Worm (Caenorhabditis elegans) whole organism, L4 larva: ENCODE measurements around the gene F09E5.11.

Source experiments
- F10B5.3 ChIP-seq: sonication (generic microtip); optimal IDR thresholded peaks from 2 replicates; lab custom pipeline; 2016; ENCODE audit warnings: mild to moderate bottlenecking, missing genetic modification characterization, missing compliant biosample characterization
- F37D6.2 ChIP-seq: sonication (generic microtip); optimal IDR thresholded peaks from 2 replicates; lab custom pipeline; 2016; ENCODE audit warnings: mild to moderate bottlenecking, missing genetic modification characterization, missing compliant biosample characterization
- T20F7.1 ChIP-seq: fragments of 200-800 bp; sonication (Bioruptor generic); optimal IDR thresholded peaks from 2 replicates; lab custom pipeline; 2018; ENCODE audit warnings: mild to moderate bottlenecking, missing genetic modification characterization, missing compliant biosample characterization
- T26A8.4 ChIP-seq: fragments of 200-800 bp; sonication (Bioruptor generic); IDR thresholded peaks from 2 replicates; pipeline ENCODE4 v1.3.6; 2022; ENCODE audit warnings: missing genetic modification characterization, missing compliant biosample characterization
- Y5F2A.4 ChIP-seq: fragments of 200-800 bp; sonication (Bioruptor generic); optimal IDR thresholded peaks from 2 replicates; lab custom pipeline; 2018; ENCODE audit warnings: mild to moderate bottlenecking, missing genetic modification characterization, missing compliant biosample characterization
- ZK337.2 ChIP-seq: fragments of 200-800 bp; sonication (Bioruptor generic); IDR thresholded peaks from 2 replicates; pipeline ENCODE4 v1.3.6; 2022; ENCODE audit warnings: missing genetic modification reagents, missing genetic modification characterization, missing compliant biosample characterization
- aha-1 ChIP-seq: fragments of 150-350 bp; peaks from one replicate; lab custom pipeline; 2014; ENCODE audit warnings: missing biosample characterization, missing genetic modification characterization
- aly-2 ChIP-seq: sonication (generic microtip); optimal IDR thresholded peaks from 2 replicates; lab custom pipeline; 2018; ENCODE audit warnings: missing biosample characterization, missing genetic modification characterization
- ama-1 ChIP-seq: fragments of 150-350 bp; optimal IDR thresholded peaks from 2 replicates; lab custom pipeline; 2014; ENCODE audit warnings: inconsistent platforms, mixed read lengths
- arid-1 ChIP-seq: fragments of 200-800 bp; sonication (Bioruptor generic); conservative IDR thresholded peaks from 2 replicates; pipeline ENCODE4 v1.3.6; 2022; ENCODE audit warnings: missing genetic modification reagents, missing genetic modification characterization, missing compliant biosample characterization
- ceh-20 ChIP-seq: fragments of 200-800 bp; sonication (Bioruptor generic); IDR thresholded peaks from 2 replicates; pipeline ENCODE4 v1.3.6; 2022; ENCODE audit warnings: missing genetic modification reagents, missing genetic modification characterization, missing compliant biosample characterization
- ceh-44 ChIP-seq: fragments of 200-800 bp; sonication (Bioruptor generic); IDR thresholded peaks from 2 replicates; pipeline ENCODE4 v1.3.6; 2022; ENCODE audit warnings: missing genetic modification reagents, missing genetic modification characterization, missing compliant biosample characterization
- dmd-6 ChIP-seq: fragments of 200-800 bp; sonication (Bioruptor generic); IDR thresholded peaks from 2 replicates; pipeline ENCODE4 v1.3.6; 2022; ENCODE audit warnings: missing genetic modification reagents, missing genetic modification characterization, missing compliant biosample characterization
- dmd-8 ChIP-seq: fragments of 200-800 bp; sonication (Bioruptor generic); IDR thresholded peaks from 2 replicates; pipeline ENCODE4 v1.3.6; 2022; ENCODE audit warnings: missing genetic modification characterization, missing compliant biosample characterization
- duxl-1 ChIP-seq: sonication (generic microtip); optimal IDR thresholded peaks from 2 replicates; lab custom pipeline; 2016; ENCODE audit warnings: mild to moderate bottlenecking, missing genetic modification characterization, moderate library complexity, missing compliant biosample characterization; ENCODE audit not compliant: poor library complexity
- fkh-10 ChIP-seq: fragments of 150-350 bp; optimal IDR thresholded peaks from 2 replicates; lab custom pipeline; 2014; ENCODE audit warnings: missing biosample characterization, missing genetic modification reagents, missing genetic modification characterization
- hlh-30 ChIP-seq: sonication (generic microtip); optimal IDR thresholded peaks from 2 replicates; lab custom pipeline; 2017; ENCODE audit warnings: antibody characterized with exemption, mild to moderate bottlenecking, missing genetic modification characterization, missing compliant biosample characterization; ENCODE audit not compliant: insufficient read depth
- hmg-1.1 ChIP-seq: fragments of 200-800 bp; sonication (Bioruptor generic); IDR thresholded peaks from 2 replicates; pipeline ENCODE4 v1.3.6; 2022; ENCODE audit warnings: missing genetic modification reagents, missing genetic modification characterization, missing compliant biosample characterization
- lim-7 ChIP-seq: fragments of 200-800 bp; sonication (Bioruptor generic); IDR thresholded peaks from 2 replicates; pipeline ENCODE4 v1.3.6; 2022; ENCODE audit warnings: missing genetic modification characterization, missing compliant biosample characterization
- lin-15B ChIP-seq: fragments of 150-350 bp; sonication (generic microtip); optimal IDR thresholded peaks from 3 replicates; lab custom pipeline; 2014; ENCODE audit warnings: missing biosample characterization, missing genetic modification characterization
- lin-39 ChIP-seq: fragments of 150-350 bp; optimal IDR thresholded peaks from 2 replicates; lab custom pipeline; 2014; ENCODE audit warnings: missing biosample characterization, missing genetic modification reagents, missing genetic modification characterization
- mxl-2 ChIP-seq: fragments of 200-800 bp; sonication (Bioruptor generic); conservative IDR thresholded peaks from 2 replicates; pipeline ENCODE4 v1.3.6; 2022; ENCODE audit warnings: missing genetic modification reagents, missing genetic modification characterization, missing compliant biosample characterization
- nhr-10 ChIP-seq: fragments of 150-350 bp; optimal IDR thresholded peaks from 2 replicates; lab custom pipeline; 2014; ENCODE audit warnings: missing biosample characterization, missing genetic modification characterization
- nhr-102 ChIP-seq: sonication (generic microtip); optimal IDR thresholded peaks from 2 replicates; lab custom pipeline; 2016; ENCODE audit warnings: mild to moderate bottlenecking, missing genetic modification characterization, moderate library complexity, missing compliant biosample characterization
- nhr-11 ChIP-seq: fragments of 150-350 bp; optimal IDR thresholded peaks from 2 replicates; lab custom pipeline; 2014; ENCODE audit warnings: missing biosample characterization, missing genetic modification characterization
- nhr-237 ChIP-seq: sonication (generic microtip); optimal IDR thresholded peaks from 2 replicates; lab custom pipeline; 2017; ENCODE audit warnings: missing biosample characterization, missing genetic modification characterization
- nhr-42 ChIP-seq: fragments of 200-800 bp; sonication (Bioruptor generic); IDR thresholded peaks from 2 replicates; pipeline ENCODE4 v1.3.6; 2022; ENCODE audit warnings: missing genetic modification characterization, missing compliant biosample characterization
- nhr-77 ChIP-seq: fragments of 150-350 bp; optimal IDR thresholded peaks from 2 replicates; lab custom pipeline; 2014; ENCODE audit warnings: missing biosample characterization, missing genetic modification characterization
- php-3 ChIP-seq: fragments of 200-800 bp; sonication (Bioruptor generic); IDR thresholded peaks from 2 replicates; pipeline ENCODE4 v1.3.6; 2022; ENCODE audit warnings: missing genetic modification reagents, missing genetic modification characterization, missing compliant biosample characterization
- pqm-1 ChIP-seq: sonication (generic microtip); optimal IDR thresholded peaks from 2 replicates; lab custom pipeline; 2017; ENCODE audit warnings: missing biosample characterization, missing genetic modification characterization
- rbr-2 ChIP-seq: sonication (generic microtip); optimal IDR thresholded peaks from 2 replicates; lab custom pipeline; 2016; ENCODE audit warnings: missing genotype, missing genetic modification characterization, missing compliant biosample characterization
- snpc-1.2 ChIP-seq: fragments of 200-800 bp; sonication (Bioruptor generic); IDR thresholded peaks from 2 replicates; pipeline ENCODE4 v1.3.6; 2022; ENCODE audit warnings: missing genetic modification reagents, missing genetic modification characterization, missing compliant biosample characterization
- spr-3 ChIP-seq: fragments of 200-800 bp; sonication (Bioruptor generic); optimal IDR thresholded peaks from 2 replicates; lab custom pipeline; 2018; ENCODE audit warnings: mild to moderate bottlenecking, missing genetic modification characterization, missing compliant biosample characterization
- tra-1 ChIP-seq: fragments of 200-800 bp; sonication (Bioruptor generic); IDR thresholded peaks from 2 replicates; pipeline ENCODE4 v1.3.6; 2022; ENCODE audit warnings: missing genetic modification reagents, missing genetic modification characterization, missing compliant biosample characterization
- unc-62 ChIP-seq, 3 experiments: fragments of 150-350 bp in 1 of 3; sonication (generic microtip); optimal IDR thresholded peaks in 2 of 3; peaks in 1 of 3; 1 replicate in 1 of 3; 2 replicates in 2 of 3; lab custom pipeline; 2014 to 2017; ENCODE audit warnings: missing biosample characterization in 3 of 3, missing genetic modification characterization in 3 of 3, missing genetic modification reagents in 3 of 3, missing genotype in 1 of 3
- vab-7 ChIP-seq: fragments of 200-800 bp; sonication (Bioruptor generic); IDR thresholded peaks from 2 replicates; pipeline ENCODE4 v1.3.6; 2022; ENCODE audit warnings: missing genetic modification reagents, missing genetic modification characterization, missing compliant biosample characterization
- zfp-2 ChIP-seq: sonication (generic microtip); optimal IDR thresholded peaks from 2 replicates; lab custom pipeline; 2016; ENCODE audit warnings: mild to moderate bottlenecking, missing genetic modification characterization, missing compliant biosample characterization

Gene F09E5.11

DNA sequence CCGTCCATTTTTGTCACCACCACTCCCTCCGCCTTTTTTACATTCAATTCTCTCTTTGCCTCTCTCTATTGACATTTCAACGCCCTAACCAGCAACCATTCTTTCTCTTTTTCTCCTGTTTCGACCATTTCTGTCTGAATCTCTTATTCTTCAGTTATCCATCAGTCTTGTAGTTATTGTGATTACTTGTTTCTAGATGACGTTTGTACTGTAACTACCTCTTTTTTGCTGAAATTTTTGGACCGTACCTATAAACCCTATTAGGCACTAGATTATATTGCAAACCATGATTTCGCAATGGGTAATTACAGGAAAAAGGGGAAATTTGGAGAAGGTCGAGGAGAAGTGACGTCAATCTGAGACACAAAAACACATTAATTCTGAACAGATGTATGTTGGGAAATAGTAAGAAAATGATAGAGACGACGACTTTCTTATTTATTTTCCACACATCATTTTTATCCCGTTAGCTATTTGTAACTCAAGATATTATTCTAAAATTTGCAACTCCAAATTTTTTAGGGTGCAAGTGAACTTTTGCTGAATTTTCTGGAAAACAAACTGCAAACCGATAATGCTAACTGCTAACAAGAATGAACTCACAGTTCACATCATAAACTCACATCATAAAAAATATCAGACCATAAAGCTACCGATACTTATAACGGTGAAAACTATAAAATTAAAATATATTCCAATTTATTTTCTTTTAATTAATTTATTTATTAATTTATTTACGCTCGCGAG lies 37.6 kb downstream of the F09E5.11 start (continued):
- no peak for TF ChIP-seq snpc-1.2 (GFP tag; lab: Robert Waterston, UW)
- TF ChIP-seq aha-1 = peak; percentile 52
- TF ChIP-seq ZK337.2 (GFP tag; lab: Robert Waterston, UW) = no peak
- peak; percentile 99 for TF ChIP-seq nhr-77 (tag; lab: Kevin White, UChicago)
- no peak for TF ChIP-seq nhr-42
- TF ChIP-seq T20F7.1 = no peak
- no peak for TF ChIP-seq lim-7
- TF ChIP-seq ceh-44 = no peak
- no peak for TF ChIP-seq lin-15B (tag; lab: Kevin White, UChicago)
- TF ChIP-seq hmg-1.1 = no peak
- TF ChIP-seq tra-1 (GFP tag; lab: Robert Waterston, UW) = no peak
- TF ChIP-seq ceh-20 (GFP tag; lab: Robert Waterston, UW) = no peak
- TF ChIP-seq Y5F2A.4 (GFP tag; lab: Kevin White, UChicago) = no peak
- TF ChIP-seq spr-3 (GFP tag; lab: Kevin White, UChicago) = no peak
- TF ChIP-seq duxl-1 (tag; lab: Kevin White, UChicago) = no peak
- no peak for TF ChIP-seq vab-7 (GFP tag; lab: Robert Waterston, UW)
- no peak for TF ChIP-seq mxl-2 (GFP tag; lab: Robert Waterston, UW)
- TF ChIP-seq nhr-102 (tag; lab: Kevin White, UChicago) = no peak
- TF ChIP-seq pqm-1 (tag; lab: Kevin White, UChicago) = peak; percentile 70
- no peak for TF ChIP-seq php-3
- no peak for TF ChIP-seq ama-1 (lab: Kevin White, UChicago)
- 0 out of 2 replicates have a peak, but pooled peaks have one; percentile 27 for TF ChIP-seq T26A8.4 (GFP tag; lab: Robert Waterston, UW)
- TF ChIP-seq hlh-30 (tag; lab: Kevin White, UChicago) = no peak
- no peak for TF ChIP-seq F37D6.2 (tag; lab: Kevin White, UChicago)
- no peak for TF ChIP-seq nhr-237 (tag; lab: Kevin White, UChicago)
- TF ChIP-seq, all 104 proteins: peak for 16

ce11 chrII:5311746-5312145 lies 46.2 kb downstream of the F09E5.11 start, which contains the start of gene gcy-12:
Gene gcy-12 (plus strand): TSS chrII:5312046.
- TF ChIP-seq nhr-10 (no peak), dmd-8 (no peak), T20F7.1 (no peak), zfp-2 (no peak), lin-39 (tag; lab: Kevin White, UChicago) (no peak)

- TF ChIP-seq ceh-20 (GFP tag; lab: Robert Waterston, UW) = no peak
- TF ChIP-seq rbr-2 = no peak
- TF ChIP-seq dmd-8 = no peak
- TF ChIP-seq arid-1 (GFP tag; lab: Robert Waterston, UW) = no peak
- TF ChIP-seq dmd-6 (GFP tag; lab: Robert Waterston, UW) = no peak
- TF ChIP-seq aha-1 = peak; percentile 83
Measured at ce11 chrII:5310795-5311194, 47.2 kb downstream of the F09E5.11 start.

- no peak for TF ChIP-seq lin-15B (tag; lab: Kevin White, UChicago)
- TF ChIP-seq fkh-10 (GFP tag; lab: Kevin White, UChicago) = no peak
- no peak for TF ChIP-seq zfp-2
- TF ChIP-seq aly-2 (tag; lab: Kevin White, UChicago) = no peak
- TF ChIP-seq unc-62 (GFP tag; optimal IDR thresholded peaks at IDR 0.05 in 1 of 2; lab: Kevin White, UChicago) = peak in 1 of 2 experiments; percentile 91
- no peak for TF ChIP-seq unc-62 (tag; optimal IDR thresholded peaks at IDR 0.05; lab: Kevin White, UChicago)
- TF ChIP-seq nhr-11 = no peak
- TF ChIP-seq F10B5.3 (tag; lab: Kevin White, UChicago) = no peak
Measured at ce11 chrII:5309720-5310119, 48.3 kb downstream of the F09E5.11 start.
